Worm (Caenorhabditis elegans): ENCODE results near the gene pitr-5.

- TF ChIP-seq him-1 (tag; optimal IDR thresholded peaks at IDR 0.05) (no peak), W03F9.2 (tag; optimal IDR thresholded peaks at IDR 0.05) (no peak), dao-5 (tag; optimal IDR thresholded peaks at IDR 0.05) (no peak)
These were observed 16.7 kb downstream of the pitr-5 start for ce11 chrV:7201353-7201752.

Measured in whole organism, L4/young adult.